Worm (Caenorhabditis elegans): ENCODE measurements around the gene unc-24.

ce11 chrIV:7931873-7932272 is 47.8 kb upstream of the unc-24 start:
- no peak for TF ChIP-seq med-1 (GFP tag; optimal IDR thresholded peaks at IDR 0.05; ENCODE audit: insufficient read depth)
- TF ChIP-seq tab-1 (GFP tag; IDR thresholded peaks at IDR 0.05), result no peak
